Worm (Caenorhabditis elegans): ENCODE data around the gene W02A2.5.

- TF ChIP-seq lin-39 (tag; optimal IDR thresholded peaks at IDR 0.05) (no peak), nhr-25 (tag; optimal IDR thresholded peaks at IDR 0.05) (peak; percentile 8), lsy-2 (tag; optimal IDR thresholded peaks at IDR 0.05) (peak in 1 of 2 experiments; percentile 42), snpc-4 (tag; optimal IDR thresholded peaks at IDR 0.05) (no peak), fos-1 (tag; optimal IDR thresholded peaks at IDR 0.05) (peak; percentile 63), ceh-82 (tag; optimal IDR thresholded peaks at IDR 0.05) (no peak), aly-2 (tag; optimal IDR thresholded peaks at IDR 0.05) (no peak), unc-39 (tag; optimal IDR thresholded peaks at IDR 0.05) (no peak), elt-1 (tag; optimal IDR thresholded peaks at IDR 0.05) (no peak)
Measured at ce11 chrIV:13393246-13393716, 50.6 kb downstream of the W02A2.5 start.

Data from whole organism, L2 larva.